Worm (Caenorhabditis elegans): ENCODE results near the gene srbc-56.

The srbc-56 gene

DNA sequence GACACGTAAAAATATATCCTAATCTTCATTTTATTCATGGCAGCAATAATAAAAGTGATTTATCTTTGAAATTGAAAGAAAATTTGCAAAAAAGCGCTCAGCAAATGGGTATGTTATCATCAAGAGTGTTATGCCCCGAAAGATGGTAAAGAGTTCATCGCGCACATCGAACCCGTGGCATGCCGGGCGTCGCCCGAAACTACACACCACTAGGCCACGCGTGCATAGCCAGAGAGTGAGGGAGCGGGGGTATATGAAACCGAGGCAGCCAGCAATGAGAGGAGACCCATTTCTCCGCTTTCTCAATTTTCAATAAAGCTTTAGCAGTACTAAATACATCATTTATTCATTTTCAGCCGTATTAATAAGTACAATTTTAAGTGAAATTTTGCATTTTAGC, 42.3 kb upstream of the srbc-56 start (continued):
- TF ChIP-seq dmd-6 (GFP tag; IDR thresholded peaks at IDR 0.05) = peak; percentile 89
- no peak for TF ChIP-seq dve-1 (tag; optimal IDR thresholded peaks at IDR 0.05; ENCODE audit: insufficient read depth)
- TF ChIP-seq sdz-12 (GFP tag; optimal IDR thresholded peaks at IDR 0.05) = peak; percentile 97
- peak; percentile 92 for TF ChIP-seq ctbp-1 (GFP tag; IDR thresholded peaks at IDR 0.05)
- TF ChIP-seq snpc-1.2 (GFP tag; IDR thresholded peaks at IDR 0.05) = peak; percentile 92
- TF ChIP-seq saeg-2 (GFP tag; IDR thresholded peaks at IDR 0.05) = peak; percentile 90
- TF ChIP-seq fkh-10 (GFP tag; optimal IDR thresholded peaks at IDR 0.05) = no peak
- TF ChIP-seq tra-1 (GFP tag; IDR thresholded peaks at IDR 0.05) = peak; percentile 96
- peak; percentile 10 for TF ChIP-seq snpc-4 (tag; optimal IDR thresholded peaks at IDR 0.05)
- peak; percentile 99 for TF ChIP-seq lim-7 (GFP tag; IDR thresholded peaks at IDR 0.05)
- no peak for TF ChIP-seq nhr-102 (tag; optimal IDR thresholded peaks at IDR 0.05)
- peak; percentile 96 for TF ChIP-seq daf-19 (GFP tag; conservative IDR thresholded peaks at IDR 0.05)
- no peak for TF ChIP-seq skn-1 (tag; optimal IDR thresholded peaks at IDR 0.05)
- peak in 1 of 2 experiments; percentile 42 for TF ChIP-seq lsy-2 (tag; optimal IDR thresholded peaks at IDR 0.05)
- peak; percentile 26 for TF ChIP-seq ces-1 (GFP tag; optimal IDR thresholded peaks at IDR 0.05)
- TF ChIP-seq dmd-8 (GFP tag; IDR thresholded peaks at IDR 0.05) = peak; percentile 99
- peak; percentile 64 to 80 for TF ChIP-seq hif-1 (tag; optimal IDR thresholded peaks at IDR 0.05)
- peak; percentile 90 for TF ChIP-seq duxl-1 (tag; optimal IDR thresholded peaks at IDR 0.05; ENCODE audit: poor library complexity)
- peak; percentile 86 for TF ChIP-seq mxl-2 (GFP tag; conservative IDR thresholded peaks at IDR 0.05)
- peak; percentile 96 for TF ChIP-seq D1046.2 (GFP tag; IDR thresholded peaks at IDR 0.05)
- no peak for TF ChIP-seq cey-2 (tag; optimal IDR thresholded peaks at IDR 0.05; ENCODE audit: borderline replicate concordance, insufficient read depth)
- TF ChIP-seq lin-13 (GFP tag; optimal IDR thresholded peaks at IDR 0.05) = peak; percentile 47
- TF ChIP-seq dmd-9 (GFP tag; IDR thresholded peaks at IDR 0.05) = peak; percentile 85
- peak; percentile 94 for TF ChIP-seq T26A8.4 (GFP tag; IDR thresholded peaks at IDR 0.05)
- peak; percentile 89 for TF ChIP-seq mxl-3 (GFP tag; optimal IDR thresholded peaks at IDR 0.05)
- TF ChIP-seq ceh-82 (tag; optimal IDR thresholded peaks at IDR 0.05) = no peak
- peak; percentile 97 for TF ChIP-seq pha-4 (GFP tag; IDR thresholded peaks at IDR 0.05)
- no peak for TF ChIP-seq pha-4 (tag; optimal IDR thresholded peaks at IDR 0.05)
- TF ChIP-seq mep-1 (tag; optimal IDR thresholded peaks at IDR 0.05) = no peak
- TF ChIP-seq nhr-28 (tag; optimal IDR thresholded peaks at IDR 0.05) = peak; percentile 52
- TF ChIP-seq zip-11 (GFP tag; IDR thresholded peaks at IDR 0.05) = peak; percentile 85
- peak; percentile 84 for TF ChIP-seq lin-29 (GFP tag; IDR thresholded peaks at IDR 0.05)
- peak; percentile 97 to 99 for TF ChIP-seq madf-5 (GFP tag; IDR thresholded peaks at IDR 0.05)
- TF ChIP-seq mdt-29 (GFP tag; IDR thresholded peaks at IDR 0.05) = peak; percentile 88
- TF ChIP-seq arid-1 (GFP tag; conservative IDR thresholded peaks at IDR 0.05) = peak; percentile 97
- TF ChIP-seq egl-27 (tag; optimal IDR thresholded peaks at IDR 0.05) = no peak
- TF ChIP-seq lin-38 (GFP tag; IDR thresholded peaks at IDR 0.05) = peak; percentile 90
- TF ChIP-seq spr-1 (tag; optimal IDR thresholded peaks at IDR 0.05) = peak; percentile 93
- peak; percentile 97 for TF ChIP-seq ceh-44 (GFP tag; IDR thresholded peaks at IDR 0.05)
- peak; percentile 91 for TF ChIP-seq php-3 (GFP tag; IDR thresholded peaks at IDR 0.05)
- TF ChIP-seq daf-16 (GFP tag; optimal IDR thresholded peaks at IDR 0.05) = peak; percentile 75 to 97
- TF ChIP-seq daf-16 (tag; optimal IDR thresholded peaks at IDR 0.05) = peak; percentile 79
- TF ChIP-seq hlh-30 (tag; optimal IDR thresholded peaks at IDR 0.05; ENCODE audit: insufficient read depth) = peak; percentile 78
- no peak for TF ChIP-seq nhr-76 (tag; optimal IDR thresholded peaks at IDR 0.05)
- TF ChIP-seq ama-1 (optimal IDR thresholded peaks at IDR 0.05) = no peak
- peak; percentile 93 for TF ChIP-seq madf-9 (GFP tag; conservative IDR thresholded peaks at IDR 0.05)
- TF ChIP-seq pqm-1 (tag; optimal IDR thresholded peaks at IDR 0.05) = no peak
- peak; percentile 86 for TF ChIP-seq nhr-48 (tag; optimal IDR thresholded peaks at IDR 0.05)
- peak; percentile 80 for TF ChIP-seq ztf-7 (tag; optimal IDR thresholded peaks at IDR 0.05)
- TF ChIP-seq set-16 (GFP tag; IDR thresholded peaks at IDR 0.05) = no peak; the same call in 1 of the 2 replicates
- no peak for TF ChIP-seq nhr-25 (tag; optimal IDR thresholded peaks at IDR 0.05; ENCODE audit: borderline replicate concordance, insufficient read depth)

Data from whole organism, L4 larva.